Worm (Caenorhabditis elegans) whole organism, L1 larva: ENCODE results near the gene act-3.

Experiments used
- C34B4.2 ChIP-seq: sonication (generic microtip); optimal IDR thresholded peaks from 2 replicates; lab custom pipeline; 2017; ENCODE audit warnings: mild to moderate bottlenecking, missing genetic modification characterization, missing compliant biosample characterization
- F16B12.6 ChIP-seq: fragments of 150-350 bp; optimal IDR thresholded peaks from 2 replicates; lab custom pipeline; 2014; ENCODE audit warnings: missing biosample characterization, missing genetic modification characterization
- Y116A8C.19 ChIP-seq: sonication (generic microtip); optimal IDR thresholded peaks from 2 replicates; lab custom pipeline; 2016; ENCODE audit warnings: missing compliant biosample characterization, missing genetic modification characterization, borderline replicate concordance
- alr-1 ChIP-seq: fragments of 200-800 bp; sonication (Bioruptor generic); optimal IDR thresholded peaks from 2 replicates; lab custom pipeline; 2018; ENCODE audit warnings: borderline replicate concordance, mild to moderate bottlenecking, missing genetic modification characterization, missing compliant biosample characterization
- aly-2 ChIP-seq: fragments of 150-350 bp; optimal IDR thresholded peaks from 2 replicates; lab custom pipeline; 2014; ENCODE audit warnings: missing biosample characterization, missing genetic modification characterization
- ama-1 ChIP-seq: fragments of 150-350 bp; optimal IDR thresholded peaks from 2 replicates; lab custom pipeline; 2014
- blmp-1 ChIP-seq: fragments of 150-350 bp; optimal IDR thresholded peaks from 2 replicates; lab custom pipeline; 2014; ENCODE audit warnings: missing biosample characterization, missing genetic modification characterization
- ceh-82 ChIP-seq, 3 experiments: fragments of 150-350 bp in 1 of 3; sonication (generic microtip) in 2 of 3; optimal IDR thresholded peaks; 2 replicates each; lab custom pipeline; 2014 to 2017; ENCODE audit warnings: missing biosample characterization in 3 of 3, missing genetic modification characterization in 3 of 3
- ceh-90 ChIP-seq: sonication (generic microtip); optimal IDR thresholded peaks from 2 replicates; lab custom pipeline; 2016; ENCODE audit warnings: missing genetic modification characterization, missing compliant biosample characterization
- efl-1 ChIP-seq, 4 experiments: fragments of 150-350 bp; optimal IDR thresholded peaks in 3 of 4; peaks in 1 of 4; 1 replicate in 1 of 4; 2 replicates in 3 of 4; lab custom pipeline; 2014; ENCODE audit warnings: missing biosample characterization in 2 of 4, missing genetic modification characterization in 2 of 4, missing genetic modification reagents in 2 of 4
- efl-3 ChIP-seq: fragments of 200-800 bp; sonication (Bioruptor generic); optimal IDR thresholded peaks from 2 replicates; lab custom pipeline; 2018; ENCODE audit warnings: mild to moderate bottlenecking, missing genetic modification characterization, missing compliant biosample characterization
- egl-13 ChIP-seq: sonication (generic microtip); optimal IDR thresholded peaks from 2 replicates; lab custom pipeline; 2016; ENCODE audit warnings: missing genotype, missing genetic modification reagents, missing genetic modification characterization, missing compliant biosample characterization
- egl-27 ChIP-seq, 2 experiments: fragments of 150-350 bp in 1 of 2; sonication (generic microtip); optimal IDR thresholded peaks; 3 replicates each; lab custom pipeline; 2017 to 2018; ENCODE audit warnings: missing biosample characterization in 2 of 2, missing genetic modification characterization in 2 of 2, missing genetic modification reagents in 2 of 2
- elt-2 ChIP-seq: sonication (generic microtip); optimal IDR thresholded peaks from 2 replicates; lab custom pipeline; 2016; ENCODE audit warnings: missing genetic modification characterization, mild to moderate bottlenecking, inconsistent platforms, missing compliant biosample characterization, missing genetic modification reagents
- elt-3 ChIP-seq, 6 experiments: fragments of 150-350 bp in 1 of 6; sonication (generic microtip); optimal IDR thresholded peaks; 2 replicates each; lab custom pipeline; 2017 to 2018; ENCODE audit warnings: missing biosample characterization in 6 of 6, missing genetic modification characterization in 6 of 6, inconsistent platforms in 1 of 6
- ets-5 ChIP-seq: fragments of 200-800 bp; sonication (Bioruptor generic); IDR thresholded peaks from 2 replicates; pipeline ENCODE4 v1.3.6; 2022; ENCODE audit warnings: missing genetic modification characterization, missing compliant biosample characterization
- fkh-10 ChIP-seq: sonication (generic microtip); optimal IDR thresholded peaks from 2 replicates; lab custom pipeline; 2017; ENCODE audit warnings: missing biosample characterization, missing genetic modification reagents, missing genetic modification characterization
- fos-1 ChIP-seq: fragments of 150-350 bp; optimal IDR thresholded peaks from 2 replicates; lab custom pipeline; 2014; ENCODE audit warnings: missing biosample characterization, missing genetic modification characterization
- grh-1 ChIP-seq: fragments of 200-800 bp; sonication (Bioruptor generic); IDR thresholded peaks from 2 replicates; pipeline ENCODE4 v1.3.6; 2022; ENCODE audit warnings: missing genetic modification reagents, missing genetic modification characterization, missing compliant biosample characterization
- hlh-4 ChIP-seq: sonication (generic microtip); optimal IDR thresholded peaks from 2 replicates; lab custom pipeline; 2016; ENCODE audit warnings: mild to moderate bottlenecking, missing genetic modification characterization, missing compliant biosample characterization
- hpl-2 ChIP-seq: fragments of 150-350 bp; optimal IDR thresholded peaks from 2 replicates; lab custom pipeline; 2014; ENCODE audit warnings: missing biosample characterization, missing genetic modification reagents, missing genetic modification characterization
- isw-1 ChIP-seq: fragments of 200-800 bp; sonication (Bioruptor generic); IDR thresholded peaks from 2 replicates; pipeline ENCODE4 v1.3.6; 2022; ENCODE audit warnings: missing genetic modification characterization, missing compliant biosample characterization
- lin-13 ChIP-seq: fragments of 150-350 bp; optimal IDR thresholded peaks from 2 replicates; lab custom pipeline; 2014; ENCODE audit warnings: missing biosample characterization, missing genetic modification reagents, missing genetic modification characterization
- lin-14 ChIP-seq: fragments of 200-800 bp; sonication (Bioruptor generic); optimal IDR thresholded peaks from 2 replicates; lab custom pipeline; 2018; ENCODE audit warnings: mild to moderate bottlenecking, missing genetic modification characterization, moderate library complexity, missing compliant biosample characterization
- lin-35 ChIP-seq, 2 experiments: fragments of 150-350 bp; optimal IDR thresholded peaks; 2 replicates each; lab custom pipeline; 2014; ENCODE audit warnings: missing biosample characterization in 2 of 2, missing genetic modification characterization in 2 of 2, missing genetic modification reagents in 2 of 2
- lsy-2 ChIP-seq, 2 experiments: fragments of 150-350 bp; optimal IDR thresholded peaks; 2 replicates each; lab custom pipeline; 2014; ENCODE audit warnings: missing biosample characterization in 2 of 2, missing genetic modification characterization in 2 of 2
- mab-9 ChIP-seq: fragments of 200-800 bp; sonication (Bioruptor generic); IDR thresholded peaks from 2 replicates; pipeline ENCODE4 v1.3.6; 2022; ENCODE audit warnings: missing genetic modification reagents, missing genetic modification characterization, missing compliant biosample characterization
- mef-2 ChIP-seq: fragments of 150-350 bp; optimal IDR thresholded peaks from 2 replicates; lab custom pipeline; 2014; ENCODE audit warnings: missing biosample characterization, missing genetic modification characterization
- nhr-20 ChIP-seq: sonication (generic microtip); optimal IDR thresholded peaks from 2 replicates; lab custom pipeline; 2016; ENCODE audit warnings: mild to moderate bottlenecking, missing genetic modification characterization, missing compliant biosample characterization
- nhr-28 ChIP-seq: fragments of 150-350 bp; optimal IDR thresholded peaks from 2 replicates; lab custom pipeline; 2014; ENCODE audit warnings: missing biosample characterization, missing genetic modification characterization
- nhr-47 ChIP-seq: sonication (generic microtip); optimal IDR thresholded peaks from 2 replicates; lab custom pipeline; 2016; ENCODE audit warnings: mild to moderate bottlenecking, missing genetic modification characterization, moderate library complexity, missing compliant biosample characterization
- nhr-77 ChIP-seq: fragments of 150-350 bp; optimal IDR thresholded peaks from 2 replicates; lab custom pipeline; 2014; ENCODE audit warnings: missing biosample characterization, missing genetic modification characterization
- nhr-90 ChIP-seq: sonication (generic microtip); optimal IDR thresholded peaks from 2 replicates; lab custom pipeline; 2016; ENCODE audit warnings: mild to moderate bottlenecking, missing genetic modification characterization, missing compliant biosample characterization; ENCODE audit not compliant: poor library complexity
- pag-3 ChIP-seq: sonication (generic microtip); optimal IDR thresholded peaks from 2 replicates; lab custom pipeline; 2017; ENCODE audit warnings: missing genetic modification characterization, mild to moderate bottlenecking, missing compliant biosample characterization, antibody characterized with exemption, borderline replicate concordance; ENCODE audit not compliant: insufficient read depth
- pax-3 ChIP-seq: fragments of 200-800 bp; sonication (Bioruptor generic); optimal IDR thresholded peaks from 2 replicates; lab custom pipeline; 2018; ENCODE audit warnings: mild to moderate bottlenecking, missing genetic modification characterization, moderate library complexity, missing compliant biosample characterization
- skn-1 ChIP-seq: fragments of 150-350 bp; optimal IDR thresholded peaks from 2 replicates; lab custom pipeline; 2014; ENCODE audit warnings: missing biosample characterization, missing genetic modification characterization
- snpc-4 ChIP-seq: fragments of 150-350 bp; optimal IDR thresholded peaks from 2 replicates; lab custom pipeline; 2014; ENCODE audit warnings: missing biosample characterization, missing genetic modification characterization
- snu-23 ChIP-seq: sonication (generic microtip); optimal IDR thresholded peaks from 2 replicates; lab custom pipeline; 2016; ENCODE audit warnings: missing genetic modification characterization, missing compliant biosample characterization
- sox-4 ChIP-seq: sonication (generic microtip); optimal IDR thresholded peaks from 2 replicates; lab custom pipeline; 2016; ENCODE audit warnings: missing genetic modification characterization, missing compliant biosample characterization
- tbx-2 ChIP-seq: sonication (generic microtip); optimal IDR thresholded peaks from 2 replicates; lab custom pipeline; 2016; ENCODE audit warnings: missing genetic modification characterization, missing compliant biosample characterization
- tlp-1 ChIP-seq: fragments of 150-350 bp; optimal IDR thresholded peaks from 2 replicates; lab custom pipeline; 2014; ENCODE audit warnings: missing biosample characterization, missing genetic modification characterization
- unc-30 ChIP-seq: sonication (generic microtip); optimal IDR thresholded peaks from 2 replicates; lab custom pipeline; 2017; ENCODE audit warnings: missing biosample characterization, missing genetic modification characterization
- unc-62 ChIP-seq: fragments of 150-350 bp; optimal IDR thresholded peaks from 2 replicates; lab custom pipeline; 2014; ENCODE audit warnings: missing biosample characterization, missing genetic modification reagents, missing genetic modification characterization
- unc-98 ChIP-seq: fragments of 200-800 bp; sonication (Bioruptor generic); IDR thresholded peaks from 2 replicates; pipeline ENCODE4 v1.3.6; 2022; ENCODE audit warnings: missing genetic modification characterization, missing compliant biosample characterization
- vab-15 ChIP-seq: sonication (generic microtip); optimal IDR thresholded peaks from 2 replicates; lab custom pipeline; 2017; ENCODE audit warnings: missing genotype, mild to moderate bottlenecking, missing genetic modification characterization, missing compliant biosample characterization
- zag-1 ChIP-seq: fragments of 150-350 bp; optimal IDR thresholded peaks from 2 replicates; lab custom pipeline; 2014; ENCODE audit warnings: missing biosample characterization, missing genetic modification characterization
- zip-4 ChIP-seq: fragments of 200-800 bp; sonication (Bioruptor generic); optimal IDR thresholded peaks from 2 replicates; lab custom pipeline; 2018; ENCODE audit warnings: mild to moderate bottlenecking, missing genetic modification characterization, moderate library complexity, missing compliant biosample characterization
- ztf-4 ChIP-seq: fragments of 150-350 bp; optimal IDR thresholded peaks from 2 replicates; lab custom pipeline; 2014; ENCODE audit warnings: missing biosample characterization, missing genetic modification characterization

The act-3 gene

ce11 chrV:11029309-11029708 lies 45.0 kb downstream of the act-3 start (continued):
- TF ChIP-seq ceh-90 (tag; lab: Kevin White, UChicago), result peak; percentile 90
- TF ChIP-seq unc-30 (tag; lab: Kevin White, UChicago), result no peak
- TF ChIP-seq unc-62 (GFP tag; lab: Kevin White, UChicago), result no peak
- TF ChIP-seq pax-3 (tag; lab: Kevin White, UChicago), result peak; percentile 80
- TF ChIP-seq efl-1 (optimal IDR thresholded peaks at IDR 0.05; lab: Kevin White, UChicago), result peak; percentile 95 to 97
- TF ChIP-seq efl-1 (GFP tag; optimal IDR thresholded peaks at IDR 0.05 in 1 of 2; lab: Kevin White, UChicago), result peak; percentile 93 to 99
- TF ChIP-seq lsy-2 (tag; optimal IDR thresholded peaks at IDR 0.05; lab: Kevin White, UChicago), result peak; percentile 32 to 72
- TF ChIP-seq ama-1 (lab: Kevin White, UChicago), result no peak
- TF ChIP-seq tlp-1, result no peak
- TF ChIP-seq C34B4.2 (tag; lab: Kevin White, UChicago), result no peak
- no peak for TF ChIP-seq hlh-4 (tag; lab: Kevin White, UChicago)
- no peak for TF ChIP-seq efl-3
- TF ChIP-seq unc-98 (GFP tag; lab: Robert Waterston, UW), result peak; percentile 46; the same call in 1 of the 2 replicates
- TF ChIP-seq nhr-20 (tag; lab: Kevin White, UChicago), result peak; percentile 81
- no peak for TF ChIP-seq alr-1 (tag; lab: Kevin White, UChicago)
- TF ChIP-seq hpl-2 (GFP tag; lab: Kevin White, UChicago), result no peak
- TF ChIP-seq Y116A8C.19 (tag; lab: Kevin White, UChicago), result peak; percentile 56
- TF ChIP-seq egl-13 (tag; lab: Kevin White, UChicago), result peak; percentile 66
- TF ChIP-seq pag-3 (tag; lab: Kevin White, UChicago), result no peak
- peak; percentile 12 for TF ChIP-seq F16B12.6 (tag; lab: Kevin White, UChicago)
- peak; percentile 45 for TF ChIP-seq skn-1 (tag; lab: Kevin White, UChicago)
- TF ChIP-seq snu-23, result peak; percentile 73
- TF ChIP-seq nhr-77 (tag; lab: Kevin White, UChicago), result no peak
- TF ChIP-seq ets-5, result no peak
- TF ChIP-seq zip-4, result peak; percentile 11
- no peak for TF ChIP-seq egl-27 (tag; optimal IDR thresholded peaks at IDR 0.05; lab: Kevin White, UChicago)
- no peak for TF ChIP-seq nhr-28
- TF ChIP-seq ceh-82 (tag; optimal IDR thresholded peaks at IDR 0.05; lab: Kevin White, UChicago), result peak; percentile 14 to 53 (median 18)
- no peak for TF ChIP-seq zag-1 (tag; lab: Kevin White, UChicago)
- TF ChIP-seq isw-1 (GFP tag; lab: Robert Waterston, UW), result peak; percentile 53
- no peak for TF ChIP-seq mef-2
- peak; percentile 62 for TF ChIP-seq grh-1 (GFP tag; lab: Robert Waterston, UW)
- peak; percentile 63 for TF ChIP-seq elt-2
- peak; percentile 16 for TF ChIP-seq fos-1
- peak; percentile 80 for TF ChIP-seq tbx-2 (tag; lab: Kevin White, UChicago)
- peak; percentile 93 to 97 for TF ChIP-seq lin-35 (GFP tag; optimal IDR thresholded peaks at IDR 0.05; lab: Kevin White, UChicago)
- TF ChIP-seq vab-15 (tag; lab: Kevin White, UChicago), result no peak
- TF ChIP-seq nhr-90 (tag; lab: Kevin White, UChicago), result peak; percentile 88
- TF ChIP-seq mab-9 (GFP tag; lab: Robert Waterston, UW), result 0 out of 2 replicates have a peak, but pooled peaks have one; percentile 48
- peak in 1 of 6 experiments; percentile 30 for TF ChIP-seq elt-3 (tag; optimal IDR thresholded peaks at IDR 0.05; lab: Kevin White, UChicago)
- TF ChIP-seq lin-14 (GFP tag; lab: Kevin White, UChicago), result peak; percentile 38
- no peak for TF ChIP-seq aly-2 (tag; lab: Kevin White, UChicago)
- peak; percentile 86 for TF ChIP-seq nhr-47 (tag; lab: Kevin White, UChicago)
- TF ChIP-seq snpc-4, result peak; percentile 22
- TF ChIP-seq blmp-1 (tag; lab: Kevin White, UChicago), result peak; percentile 67
- TF ChIP-seq ztf-4 (tag; lab: Kevin White, UChicago), result no peak
- TF ChIP-seq fkh-10 (GFP tag; lab: Kevin White, UChicago), result no peak
- TF ChIP-seq lin-13 (GFP tag; lab: Kevin White, UChicago), result peak; percentile 56
- TF ChIP-seq sox-4 (tag; lab: Kevin White, UChicago), result peak; percentile 74
